Fruit fly (Drosophila melanogaster) whole organism, prepupa: ENCODE data around the gene CG32305.

Experiments used
- Blimp-1 ChIP-seq: fragments of 200-800 bp; sonication (Bioruptor generic); optimal IDR thresholded peaks from 3 replicates; lab custom pipeline; 2017; ENCODE audit warnings: missing biosample characterization, missing genetic modification characterization, mild to moderate bottlenecking, moderate library complexity, missing genetic modification reagents
- CG10631 ChIP-seq: fragments of 200-800 bp; sonication (Bioruptor generic); optimal IDR thresholded peaks from 2 replicates; lab custom pipeline; 2016; ENCODE audit warnings: missing biosample characterization, missing genetic modification characterization
- CG11762 ChIP-seq: fragments of 200-800 bp; sonication (Bioruptor generic); optimal IDR thresholded peaks from 3 replicates; lab custom pipeline; 2016; ENCODE audit warnings: missing biosample characterization, missing genetic modification characterization; ENCODE audit not compliant: insufficient read depth
- CG11902 ChIP-seq: fragments of 200-800 bp; sonication (Bioruptor generic); optimal IDR thresholded peaks from 3 replicates; lab custom pipeline; 2016; ENCODE audit warnings: missing biosample characterization, missing genetic modification characterization
- CG15336 ChIP-seq: fragments of 200-800 bp; sonication (Bioruptor generic); IDR thresholded peaks from 2 replicates; pipeline ENCODE4 v1.3.6; 2022; ENCODE audit warnings: missing biosample characterization, missing genetic modification characterization
- CG1621 ChIP-seq: fragments of 200-800 bp; sonication (Bioruptor generic); optimal IDR thresholded peaks from 3 replicates; lab custom pipeline; 2018; ENCODE audit warnings: missing biosample characterization, mild to moderate bottlenecking, missing genetic modification characterization
- CG31627 ChIP-seq: fragments of 200-800 bp; sonication (Bioruptor generic); optimal IDR thresholded peaks from 3 replicates; lab custom pipeline; 2016; ENCODE audit warnings: missing biosample characterization, missing genetic modification characterization
- CG32006 ChIP-seq: fragments of 200-800 bp; sonication (Bioruptor generic); optimal IDR thresholded peaks from 3 replicates; lab custom pipeline; 2017; ENCODE audit warnings: missing biosample characterization, mild to moderate bottlenecking, missing genetic modification characterization
- CG34406 ChIP-seq: fragments of 200-800 bp; sonication (Bioruptor generic); optimal IDR thresholded peaks from 3 replicates; lab custom pipeline; 2016; ENCODE audit warnings: missing biosample characterization, missing genetic modification characterization
- CG4318 ChIP-seq: fragments of 200-800 bp; sonication (Bioruptor generic); optimal IDR thresholded peaks from 3 replicates; lab custom pipeline; 2017; ENCODE audit warnings: missing biosample characterization, mild to moderate bottlenecking, missing genetic modification characterization
- CG6163 ChIP-seq: fragments of 200-800 bp; sonication (Bioruptor generic); IDR thresholded peaks from 3 replicates; pipeline ENCODE4 v1.3.6; 2022; ENCODE audit warnings: missing biosample characterization, missing genetic modification characterization
- CG6808 ChIP-seq: fragments of 200-800 bp; sonication (Bioruptor generic); optimal IDR thresholded peaks from 3 replicates; lab custom pipeline; 2017; ENCODE audit warnings: missing biosample characterization, missing genetic modification characterization, mild to moderate bottlenecking, moderate library complexity, missing genetic modification reagents
- CG6854 ChIP-seq: fragments of 200-800 bp; sonication (Bioruptor generic); optimal IDR thresholded peaks from 2 replicates; lab custom pipeline; 2017; ENCODE audit warnings: missing biosample characterization, mild to moderate bottlenecking, missing genetic modification characterization
- CG7368 ChIP-seq: fragments of 200-800 bp; sonication (Bioruptor generic); optimal IDR thresholded peaks from 3 replicates; lab custom pipeline; 2016; ENCODE audit warnings: missing biosample characterization, missing genetic modification characterization
- CG8119 ChIP-seq: fragments of 200-800 bp; sonication (Bioruptor generic); IDR thresholded peaks from 3 replicates; pipeline ENCODE4 v1.3.6; 2022; ENCODE audit warnings: missing biosample characterization, missing genetic modification characterization
- CG8319 ChIP-seq: fragments of 200-800 bp; sonication (Bioruptor generic); optimal IDR thresholded peaks from 3 replicates; lab custom pipeline; 2016; ENCODE audit warnings: missing biosample characterization, missing genetic modification characterization
- CG8632 ChIP-seq: fragments of 200-800 bp; sonication (Bioruptor generic); optimal IDR thresholded peaks from 3 replicates; lab custom pipeline; 2016; ENCODE audit warnings: missing biosample characterization, missing genetic modification characterization
- CG9139 ChIP-seq: fragments of 200-800 bp; sonication (Bioruptor generic); optimal IDR thresholded peaks from 3 replicates; lab custom pipeline; 2017; ENCODE audit warnings: missing biosample characterization, mild to moderate bottlenecking, missing genetic modification characterization
- Eip75B ChIP-seq: fragments of 200-800 bp; sonication (Bioruptor generic); optimal IDR thresholded peaks from 3 replicates; lab custom pipeline; 2016; ENCODE audit warnings: missing biosample characterization, missing genetic modification characterization
- Eip78C ChIP-seq: fragments of 200-800 bp; sonication (Bioruptor generic); peaks from one replicate; lab custom pipeline; 2016; ENCODE audit warnings: missing biosample characterization, missing genetic modification characterization
- Hr4 ChIP-seq: fragments of 200-800 bp; sonication (Bioruptor generic); optimal IDR thresholded peaks from 3 replicates; lab custom pipeline; 2016; ENCODE audit warnings: missing biosample characterization, missing genetic modification characterization
- OdsH ChIP-seq: fragments of 200-800 bp; sonication (Bioruptor generic); optimal IDR thresholded peaks from 3 replicates; lab custom pipeline; 2016; ENCODE audit warnings: missing biosample characterization, missing genetic modification characterization
- Sox102F ChIP-seq: fragments of 200-800 bp; sonication (Bioruptor generic); optimal IDR thresholded peaks from 2 replicates; lab custom pipeline; 2016; ENCODE audit warnings: missing biosample characterization, mild to moderate bottlenecking, missing genetic modification characterization
- Sox14 ChIP-seq: fragments of 200-800 bp; sonication (Bioruptor generic); optimal IDR thresholded peaks from 3 replicates; lab custom pipeline; 2016; ENCODE audit warnings: missing biosample characterization, missing genetic modification characterization
- dac ChIP-seq: fragments of 200-800 bp; sonication (Bioruptor generic); optimal IDR thresholded peaks from 2 replicates; lab custom pipeline; 2017; ENCODE audit warnings: missing biosample characterization, mild to moderate bottlenecking, missing genetic modification characterization
- dsx ChIP-seq: fragments of 200-800 bp; optimal IDR thresholded peaks from 3 replicates; lab custom pipeline; 2019; ENCODE audit warnings: missing biosample characterization, mild to moderate bottlenecking, missing genetic modification characterization, moderate library complexity; ENCODE audit not compliant: poor library complexity, severe bottlenecking
- eg ChIP-seq: fragments of 200-800 bp; sonication (Bioruptor generic); IDR thresholded peaks from 3 replicates; pipeline ENCODE4 v1.3.6; 2022; ENCODE audit warnings: missing biosample characterization, missing genetic modification characterization
- fkh ChIP-seq: fragments of 200-800 bp; sonication (Bioruptor generic); optimal IDR thresholded peaks from 3 replicates; lab custom pipeline; 2017; ENCODE audit warnings: missing biosample characterization, mild to moderate bottlenecking, missing genetic modification characterization, moderate library complexity
- salr ChIP-seq, 2 experiments: fragments of 200-800 bp; sonication (Bioruptor generic); optimal IDR thresholded peaks; 3 replicates each; lab custom pipeline; 2016 to 2018; ENCODE audit warnings: missing biosample characterization in 2 of 2, missing genetic modification characterization in 2 of 2, mild to moderate bottlenecking in 1 of 2
- svp ChIP-seq: fragments of 200-800 bp; sonication (Bioruptor generic); peaks from one replicate; lab custom pipeline; 2016; ENCODE audit warnings: missing biosample characterization, missing genetic modification characterization
- vri ChIP-seq: fragments of 200-800 bp; sonication (Bioruptor generic); optimal IDR thresholded peaks from 3 replicates; lab custom pipeline; 2016; ENCODE audit warnings: missing biosample characterization, mild to moderate bottlenecking, missing genetic modification characterization

Gene CG32305

dm6 chr3L:2237543-2238233 lies 10.7 kb upstream of the CG32305 start, which contains the start of gene ACXD:
TSS of gene ACXD (plus strand) at chr3L:2237608.
- peak; percentile 46 for TF ChIP-seq vri (GFP tag; lab: Kevin White, UChicago)
- TF ChIP-seq CG4318 = no peak
- TF ChIP-seq CG10631 = no peak
- TF ChIP-seq Sox14 (GFP tag; lab: Kevin White, UChicago) = no peak
- peak; percentile 78 for TF ChIP-seq svp (GFP tag; lab: Kevin White, UChicago)

DNA sequence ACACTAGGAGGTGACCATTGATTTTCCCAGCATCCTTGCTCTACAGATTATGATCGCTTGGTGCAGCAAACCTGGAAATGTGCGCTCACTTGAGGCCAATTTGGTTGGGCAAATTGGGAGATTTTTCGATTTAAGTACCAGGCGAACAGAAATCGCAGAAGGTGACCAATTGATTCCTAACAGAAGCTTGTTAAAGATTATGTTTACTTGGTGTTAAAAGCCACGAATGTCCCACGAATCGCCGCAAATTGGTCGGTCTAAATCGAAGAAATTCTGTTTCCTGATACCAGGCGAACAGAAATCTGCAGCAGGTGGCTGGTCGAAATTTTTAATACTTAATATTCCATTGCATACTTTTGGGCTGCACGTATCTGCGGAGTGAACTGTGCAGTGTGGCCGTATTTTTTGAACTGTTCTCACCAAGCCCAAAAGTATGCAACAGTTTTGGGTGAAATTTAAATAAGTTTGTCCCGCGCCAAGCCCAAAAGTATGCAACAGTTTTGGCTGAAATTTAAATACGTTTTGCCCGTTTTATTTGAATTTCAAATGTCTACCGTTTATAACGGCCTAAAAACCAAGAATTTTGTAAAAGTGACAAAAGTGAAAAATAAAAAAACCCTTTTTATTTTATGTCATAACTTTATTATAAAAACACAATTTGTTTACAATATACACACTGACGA lies 4.4 kb upstream of the CG32305 start, which contains the start of gene CG32301:
Gene CG32301, plus strand, starts transcription at position 633 of the 683 bp plus-strand sequence.
- TF ChIP-seq dac (no peak), CG31627 (no peak), CG8632 (GFP tag; lab: Kevin White, UChicago) (no peak), CG6854 (GFP tag; lab: Kevin White, UChicago) (no peak), CG6163 (GFP tag; lab: Robert Waterston, UW) (no peak), Blimp-1 (no peak), CG6808 (GFP tag; lab: Kevin White, UChicago) (no peak), CG34406 (GFP tag; lab: Kevin White, UChicago) (no peak), CG11762 (no peak), CG15336 (GFP tag; lab: Robert Waterston, UW) (0 out of 2 replicates have a peak, but pooled peaks have one; percentile 13), CG8319 (peak; percentile 8), Hr4 (GFP tag; lab: Kevin White, UChicago) (no peak)

DNA sequence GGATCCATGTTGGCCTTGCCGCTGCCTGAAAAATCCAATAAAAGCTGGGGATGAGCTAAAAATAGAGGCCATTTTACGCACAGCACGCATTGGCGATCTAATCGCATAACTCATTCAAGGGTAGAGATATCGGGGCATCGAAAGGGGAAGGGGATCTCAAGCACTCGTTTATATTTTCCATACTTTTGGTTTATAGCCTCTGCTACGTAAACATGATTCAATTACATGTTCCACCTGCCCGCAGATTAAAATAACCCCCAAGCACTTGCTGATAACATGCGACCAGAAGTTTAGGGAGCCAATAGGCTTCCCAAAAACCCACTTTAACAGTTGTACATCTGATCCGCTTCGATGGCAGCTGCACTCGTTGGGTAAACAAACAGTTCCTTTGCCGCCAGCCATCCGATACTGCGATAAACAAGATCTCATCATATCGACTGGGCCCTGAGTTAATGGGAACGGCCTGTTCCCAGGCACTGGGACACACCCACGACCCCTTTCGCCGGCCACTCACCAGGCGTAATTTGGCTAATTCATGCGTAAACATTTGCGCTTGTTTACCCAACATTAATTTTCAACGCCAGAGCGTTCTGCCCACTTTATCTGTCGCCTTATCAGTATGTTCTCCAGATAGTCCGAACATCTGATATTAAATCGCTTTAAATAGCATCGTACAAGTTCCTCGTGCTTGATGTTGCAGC lies 5.7 kb downstream of the CG32305 start:
- TF ChIP-seq CG15336 (GFP tag; lab: Robert Waterston, UW) (no peak), fkh (peak; percentile 81)

- TF ChIP-seq eg (GFP tag; lab: Robert Waterston, UW) = peak; percentile 51; the same call in 2 of the 3 replicates
- TF ChIP-seq CG11762 = no peak
- TF ChIP-seq CG8119 (GFP tag; lab: Robert Waterston, UW) = peak; percentile 11; the same call in 1 of the 3 replicates
- TF ChIP-seq CG15336 (GFP tag; lab: Robert Waterston, UW) = peak; percentile 20; the same call in 1 of the 2 replicates
Measured at dm6 chr3L:2255775-2256174, 7.3 kb downstream of the CG32305 start.

DNA sequence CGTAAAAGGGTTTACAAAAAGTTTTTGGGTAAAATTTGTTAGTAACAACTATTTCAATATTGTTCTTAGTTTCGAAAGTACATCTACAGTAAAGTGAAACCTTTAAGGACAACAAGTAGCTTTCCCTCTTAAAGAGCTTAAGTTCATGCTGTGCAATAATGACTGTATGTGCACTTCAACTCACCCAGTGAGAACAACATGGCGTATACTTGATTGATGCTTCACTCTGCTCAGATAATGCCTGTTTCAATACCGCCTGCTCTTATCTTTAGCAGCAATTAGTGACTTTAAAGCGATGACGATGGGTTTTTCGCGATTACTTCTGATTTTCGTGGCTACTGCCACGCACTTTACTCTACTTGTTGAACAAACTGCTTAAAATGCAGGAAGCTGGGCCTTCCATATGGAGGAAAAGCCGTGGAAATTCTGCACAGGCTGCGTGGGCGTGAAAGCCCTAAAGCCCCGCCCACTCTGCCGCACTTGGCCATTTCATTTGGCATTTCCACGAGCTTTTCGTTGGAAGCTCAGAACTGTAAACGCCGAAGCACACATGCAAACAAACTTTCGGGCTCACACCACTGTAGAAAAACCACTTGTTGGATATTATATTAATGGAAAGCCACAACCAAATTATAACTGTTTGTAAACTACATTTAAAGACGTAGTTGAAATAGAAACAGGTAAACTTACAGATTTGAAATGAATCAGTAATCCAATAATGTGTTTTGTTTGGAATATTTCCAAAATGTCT lies 8.2 kb downstream of the CG32305 start:
- TF ChIP-seq dsx (GFP tag; lab: Kevin White, UChicago) (no peak), CG8319 (no peak), CG9139 (GFP tag; lab: Kevin White, UChicago) (no peak), salr (GFP tag; optimal IDR thresholded peaks at IDR 0.05; lab: Kevin White, UChicago) (no peak), Sox102F (no peak), Eip78C (peak; percentile 64), CG7368 (GFP tag; lab: Kevin White, UChicago) (no peak), CG11902 (GFP tag; lab: Kevin White, UChicago) (no peak), CG1621 (tag; lab: Kevin White, UChicago) (no peak), CG6163 (GFP tag; lab: Robert Waterston, UW) (0 out of 3 replicates have a peak, but pooled peaks have one; percentile 6), CG32006 (GFP tag; lab: Kevin White, UChicago) (peak; percentile 46), Eip75B (GFP tag; lab: Kevin White, UChicago) (no peak), Blimp-1 (no peak), CG6854 (GFP tag; lab: Kevin White, UChicago) (no peak), svp (GFP tag; lab: Kevin White, UChicago) (peak; percentile 80), OdsH (no peak), CG8119 (GFP tag; lab: Robert Waterston, UW) (no peak), CG10631 (no peak)
